Fruit fly (Drosophila melanogaster) Kc167 (cell line): ENCODE results near the gene CG31524.

Source experiments
- Myc ChIP-seq: fragments of >200 bp; optimal IDR thresholded peaks from 2 replicates; lab custom pipeline; 2017; ENCODE audit warnings: missing external identifiers
- Sin3A ChIP-seq: fragments of >200 bp; optimal IDR thresholded peaks from 2 replicates; lab custom pipeline; 2018; ENCODE audit warnings: missing external identifiers
- h ChIP-seq: fragments of >200 bp; optimal IDR thresholded peaks from 3 replicates; lab custom pipeline; 2018; ENCODE audit warnings: missing external identifiers
- insv ChIP-seq: fragments of >200 bp; optimal IDR thresholded peaks from 3 replicates; lab custom pipeline; 2018; ENCODE audit warnings: missing external identifiers
- psq ChIP-seq: fragments of >200 bp; optimal IDR thresholded peaks from 2 replicates; lab custom pipeline; 2017; ENCODE audit warnings: missing external identifiers
- ttk ChIP-seq: sonication (Bioruptor generic); optimal IDR thresholded peaks from 2 replicates; lab custom pipeline; 2017; ENCODE audit warnings: missing external identifiers

Gene CG31524

dm6 chr3R:30466515-30466914 is 47.6 kb downstream of the CG31524 start:
- TF ChIP-seq psq (lab: Kevin White, UChicago) (no peak), Sin3A (lab: Kevin White, UChicago) (no peak), ttk (lab: Kevin White, UChicago) (no peak), h (lab: Kevin White, UChicago) (no peak), Myc (lab: Kevin White, UChicago) (no peak), insv (lab: Kevin White, UChicago) (no peak)

- TF ChIP-seq h (lab: Kevin White, UChicago), result no peak
- no peak for TF ChIP-seq psq (lab: Kevin White, UChicago)
- TF ChIP-seq Myc (lab: Kevin White, UChicago), result no peak
- TF ChIP-seq ttk (lab: Kevin White, UChicago), result no peak
- TF ChIP-seq Sin3A (lab: Kevin White, UChicago), result no peak
- TF ChIP-seq insv (lab: Kevin White, UChicago), result no peak
Observed at dm6 chr3R:30465775-30466494, 48.2 kb downstream of the CG31524 start, which contains the start of gene PH4alphaEFB. TSS of gene PH4alphaEFB (plus strand) at chr3R:30466050.

dm6 chr3R:30464244-30464643 is 49.9 kb downstream of the CG31524 start:
- no peak for TF ChIP-seq psq (lab: Kevin White, UChicago)
